Fruit fly (Drosophila melanogaster) whole organism, prepupa: ENCODE data around the gene CG16986.

Experiments
- Blimp-1 ChIP-seq: fragments of 200-800 bp; sonication (Bioruptor generic); optimal IDR thresholded peaks from 3 replicates; lab custom pipeline; 2017; ENCODE audit warnings: missing biosample characterization, missing genetic modification characterization, mild to moderate bottlenecking, moderate library complexity, missing genetic modification reagents
- CG10631 ChIP-seq: fragments of 200-800 bp; sonication (Bioruptor generic); optimal IDR thresholded peaks from 2 replicates; lab custom pipeline; 2016; ENCODE audit warnings: missing biosample characterization, missing genetic modification characterization
- CG10669 ChIP-seq: fragments of 200-800 bp; sonication (Bioruptor generic); optimal IDR thresholded peaks from 3 replicates; lab custom pipeline; 2018; ENCODE audit warnings: missing biosample characterization, mild to moderate bottlenecking, missing genetic modification characterization, moderate library complexity
- CG11294 ChIP-seq: fragments of 200-800 bp; sonication (Bioruptor generic); IDR thresholded peaks from 2 replicates; pipeline ENCODE4 v1.3.6; 2022; ENCODE audit warnings: missing biosample characterization, missing genetic modification characterization
- CG11762 ChIP-seq: fragments of 200-800 bp; sonication (Bioruptor generic); optimal IDR thresholded peaks from 3 replicates; lab custom pipeline; 2016; ENCODE audit warnings: missing biosample characterization, missing genetic modification characterization; ENCODE audit not compliant: insufficient read depth
- CG15336 ChIP-seq: fragments of 200-800 bp; sonication (Bioruptor generic); IDR thresholded peaks from 2 replicates; pipeline ENCODE4 v1.3.6; 2022; ENCODE audit warnings: missing biosample characterization, missing genetic modification characterization
- CG1621 ChIP-seq: fragments of 200-800 bp; sonication (Bioruptor generic); optimal IDR thresholded peaks from 3 replicates; lab custom pipeline; 2018; ENCODE audit warnings: missing biosample characterization, mild to moderate bottlenecking, missing genetic modification characterization
- CG3032 ChIP-seq: fragments of 200-800 bp; optimal IDR thresholded peaks from 2 replicates; lab custom pipeline; 2019; ENCODE audit warnings: missing biosample characterization, mild to moderate bottlenecking, missing genetic modification characterization, moderate library complexity
- CG31627 ChIP-seq: fragments of 200-800 bp; sonication (Bioruptor generic); optimal IDR thresholded peaks from 3 replicates; lab custom pipeline; 2016; ENCODE audit warnings: missing biosample characterization, missing genetic modification characterization
- CG32006 ChIP-seq: fragments of 200-800 bp; sonication (Bioruptor generic); optimal IDR thresholded peaks from 3 replicates; lab custom pipeline; 2017; ENCODE audit warnings: missing biosample characterization, mild to moderate bottlenecking, missing genetic modification characterization
- CG34406 ChIP-seq: fragments of 200-800 bp; sonication (Bioruptor generic); optimal IDR thresholded peaks from 3 replicates; lab custom pipeline; 2016; ENCODE audit warnings: missing biosample characterization, missing genetic modification characterization
- CG3919 ChIP-seq: fragments of 200-800 bp; sonication (Bioruptor generic); optimal IDR thresholded peaks from 3 replicates; lab custom pipeline; 2016; ENCODE audit warnings: missing biosample characterization, missing genetic modification characterization
- CG4318 ChIP-seq: fragments of 200-800 bp; sonication (Bioruptor generic); optimal IDR thresholded peaks from 3 replicates; lab custom pipeline; 2017; ENCODE audit warnings: missing biosample characterization, mild to moderate bottlenecking, missing genetic modification characterization
- CG6276 ChIP-seq: fragments of 200-800 bp; sonication (Bioruptor generic); optimal IDR thresholded peaks from 2 replicates; lab custom pipeline; 2017; ENCODE audit warnings: missing biosample characterization, mild to moderate bottlenecking, missing genetic modification characterization
- CG6808 ChIP-seq: fragments of 200-800 bp; sonication (Bioruptor generic); optimal IDR thresholded peaks from 3 replicates; lab custom pipeline; 2017; ENCODE audit warnings: missing biosample characterization, missing genetic modification characterization, mild to moderate bottlenecking, moderate library complexity, missing genetic modification reagents
- CG6854 ChIP-seq: fragments of 200-800 bp; sonication (Bioruptor generic); optimal IDR thresholded peaks from 2 replicates; lab custom pipeline; 2017; ENCODE audit warnings: missing biosample characterization, mild to moderate bottlenecking, missing genetic modification characterization
- CG7368 ChIP-seq: fragments of 200-800 bp; sonication (Bioruptor generic); optimal IDR thresholded peaks from 3 replicates; lab custom pipeline; 2016; ENCODE audit warnings: missing biosample characterization, missing genetic modification characterization
- CG8119 ChIP-seq: fragments of 200-800 bp; sonication (Bioruptor generic); IDR thresholded peaks from 3 replicates; pipeline ENCODE4 v1.3.6; 2022; ENCODE audit warnings: missing biosample characterization, missing genetic modification characterization
- CG8319 ChIP-seq: fragments of 200-800 bp; sonication (Bioruptor generic); optimal IDR thresholded peaks from 3 replicates; lab custom pipeline; 2016; ENCODE audit warnings: missing biosample characterization, missing genetic modification characterization
- CG8632 ChIP-seq: fragments of 200-800 bp; sonication (Bioruptor generic); optimal IDR thresholded peaks from 3 replicates; lab custom pipeline; 2016; ENCODE audit warnings: missing biosample characterization, missing genetic modification characterization
- CG9139 ChIP-seq: fragments of 200-800 bp; sonication (Bioruptor generic); optimal IDR thresholded peaks from 3 replicates; lab custom pipeline; 2017; ENCODE audit warnings: missing biosample characterization, mild to moderate bottlenecking, missing genetic modification characterization
- Eip75B ChIP-seq: fragments of 200-800 bp; sonication (Bioruptor generic); optimal IDR thresholded peaks from 3 replicates; lab custom pipeline; 2016; ENCODE audit warnings: missing biosample characterization, missing genetic modification characterization
- Eip78C ChIP-seq: fragments of 200-800 bp; sonication (Bioruptor generic); peaks from one replicate; lab custom pipeline; 2016; ENCODE audit warnings: missing biosample characterization, missing genetic modification characterization
- Eip93F ChIP-seq: fragments of 200-800 bp; sonication (Bioruptor generic); optimal IDR thresholded peaks from 2 replicates; lab custom pipeline; 2016; ENCODE audit warnings: missing biosample characterization, mild to moderate bottlenecking, missing genetic modification characterization
- Ets21C ChIP-seq: fragments of 200-800 bp; sonication (Bioruptor generic); optimal IDR thresholded peaks from 3 replicates; lab custom pipeline; 2016; ENCODE audit warnings: missing biosample characterization, missing genetic modification characterization
- Ets96B ChIP-seq: fragments of 200-800 bp; optimal IDR thresholded peaks from 2 replicates; lab custom pipeline; 2019; ENCODE audit warnings: missing biosample characterization, mild to moderate bottlenecking, missing genetic modification characterization, moderate library complexity
- Gug ChIP-seq: fragments of 200-800 bp; sonication (Bioruptor generic); IDR thresholded peaks from 2 replicates; pipeline ENCODE4 v1.3.6; 2022; ENCODE audit warnings: missing biosample characterization, missing genetic modification characterization
- Hr39 ChIP-seq: fragments of 200-800 bp; sonication (Bioruptor generic); optimal IDR thresholded peaks from 2 replicates; lab custom pipeline; 2016; ENCODE audit warnings: missing biosample characterization, missing genetic modification characterization
- Hr4 ChIP-seq: fragments of 200-800 bp; sonication (Bioruptor generic); optimal IDR thresholded peaks from 3 replicates; lab custom pipeline; 2016; ENCODE audit warnings: missing biosample characterization, missing genetic modification characterization
- Lpt ChIP-seq: fragments of 200-800 bp; sonication (Bioruptor generic); optimal IDR thresholded peaks from 3 replicates; lab custom pipeline; 2016; ENCODE audit warnings: missing biosample characterization, missing genetic modification characterization
- Met ChIP-seq: fragments of 200-800 bp; sonication (Bioruptor generic); optimal IDR thresholded peaks from 3 replicates; lab custom pipeline; 2016; ENCODE audit warnings: missing biosample characterization, missing genetic modification characterization
- OdsH ChIP-seq: fragments of 200-800 bp; sonication (Bioruptor generic); optimal IDR thresholded peaks from 3 replicates; lab custom pipeline; 2016; ENCODE audit warnings: missing biosample characterization, missing genetic modification characterization
- Smox ChIP-seq: fragments of 200-800 bp; sonication (Bioruptor generic); optimal IDR thresholded peaks from 3 replicates; lab custom pipeline; 2016; ENCODE audit warnings: missing biosample characterization, missing genetic modification characterization
- Sox102F ChIP-seq: fragments of 200-800 bp; sonication (Bioruptor generic); optimal IDR thresholded peaks from 2 replicates; lab custom pipeline; 2016; ENCODE audit warnings: missing biosample characterization, mild to moderate bottlenecking, missing genetic modification characterization
- Sox14 ChIP-seq: fragments of 200-800 bp; sonication (Bioruptor generic); optimal IDR thresholded peaks from 3 replicates; lab custom pipeline; 2016; ENCODE audit warnings: missing biosample characterization, missing genetic modification characterization
- Sox15 ChIP-seq: fragments of 200-800 bp; sonication (Bioruptor generic); optimal IDR thresholded peaks from 3 replicates; lab custom pipeline; 2016; ENCODE audit warnings: missing biosample characterization, missing genetic modification characterization
- achi ChIP-seq: fragments of 200-800 bp; sonication (Bioruptor generic); optimal IDR thresholded peaks from 3 replicates; lab custom pipeline; 2016; ENCODE audit warnings: missing biosample characterization, missing genetic modification characterization
- acj6 ChIP-seq: fragments of 200-800 bp; sonication (Bioruptor generic); optimal IDR thresholded peaks from 3 replicates; lab custom pipeline; 2016; ENCODE audit warnings: missing biosample characterization, missing genetic modification characterization
- cyc ChIP-seq: fragments of 200-800 bp; sonication (Bioruptor generic); optimal IDR thresholded peaks from 3 replicates; lab custom pipeline; 2016; ENCODE audit warnings: missing biosample characterization, missing genetic modification characterization
- dac ChIP-seq: fragments of 200-800 bp; sonication (Bioruptor generic); optimal IDR thresholded peaks from 2 replicates; lab custom pipeline; 2017; ENCODE audit warnings: missing biosample characterization, mild to moderate bottlenecking, missing genetic modification characterization
- dsx ChIP-seq: fragments of 200-800 bp; optimal IDR thresholded peaks from 3 replicates; lab custom pipeline; 2019; ENCODE audit warnings: missing biosample characterization, mild to moderate bottlenecking, missing genetic modification characterization, moderate library complexity; ENCODE audit not compliant: poor library complexity, severe bottlenecking
- eg ChIP-seq: fragments of 200-800 bp; sonication (Bioruptor generic); IDR thresholded peaks from 3 replicates; pipeline ENCODE4 v1.3.6; 2022; ENCODE audit warnings: missing biosample characterization, missing genetic modification characterization
- fd85E ChIP-seq: fragments of 200-800 bp; sonication (Bioruptor generic); optimal IDR thresholded peaks from 3 replicates; lab custom pipeline; 2016; ENCODE audit warnings: missing biosample characterization, missing genetic modification characterization
- fkh ChIP-seq: fragments of 200-800 bp; sonication (Bioruptor generic); optimal IDR thresholded peaks from 3 replicates; lab custom pipeline; 2017; ENCODE audit warnings: missing biosample characterization, mild to moderate bottlenecking, missing genetic modification characterization, moderate library complexity
- lz ChIP-seq: fragments of 200-800 bp; sonication (Bioruptor generic); optimal IDR thresholded peaks from 3 replicates; lab custom pipeline; 2016; ENCODE audit warnings: missing biosample characterization, missing genetic modification characterization
- net ChIP-seq: fragments of 200-800 bp; sonication (Bioruptor generic); optimal IDR thresholded peaks from 3 replicates; lab custom pipeline; 2016; ENCODE audit warnings: missing biosample characterization, missing genetic modification characterization
- salr ChIP-seq, 2 experiments: fragments of 200-800 bp; sonication (Bioruptor generic); optimal IDR thresholded peaks; 3 replicates each; lab custom pipeline; 2016 to 2018; ENCODE audit warnings: missing biosample characterization in 2 of 2, missing genetic modification characterization in 2 of 2, mild to moderate bottlenecking in 1 of 2
- spab ChIP-seq: fragments of 200-800 bp; sonication (Bioruptor generic); optimal IDR thresholded peaks from 2 replicates; lab custom pipeline; 2017; ENCODE audit warnings: missing biosample characterization, mild to moderate bottlenecking, missing genetic modification characterization, missing genetic modification reagents
- ss ChIP-seq, 2 experiments: fragments of 200-800 bp; sonication (Bioruptor generic); optimal IDR thresholded peaks; 2 replicates in 1 of 2; 3 replicates in 1 of 2; lab custom pipeline; 2017 to 2018; ENCODE audit warnings: mild to moderate bottlenecking in 2 of 2, missing biosample characterization in 2 of 2, missing genetic modification characterization in 2 of 2, moderate library complexity in 1 of 2
- svp ChIP-seq: fragments of 200-800 bp; sonication (Bioruptor generic); peaks from one replicate; lab custom pipeline; 2016; ENCODE audit warnings: missing biosample characterization, missing genetic modification characterization
- topi ChIP-seq: fragments of 200-800 bp; sonication (Bioruptor generic); optimal IDR thresholded peaks from 3 replicates; lab custom pipeline; 2016; ENCODE audit warnings: missing biosample characterization, missing genetic modification characterization
- vri ChIP-seq: fragments of 200-800 bp; sonication (Bioruptor generic); optimal IDR thresholded peaks from 3 replicates; lab custom pipeline; 2016; ENCODE audit warnings: missing biosample characterization, mild to moderate bottlenecking, missing genetic modification characterization

CG16986 gene

dm6 chr3L:2570269-2570723 lies 29.8 kb upstream of the CG16986 start:
- peak; percentile 88 for TF ChIP-seq Met (GFP tag; lab: Kevin White, UChicago)
- TF ChIP-seq vri (GFP tag; lab: Kevin White, UChicago), result peak; percentile 75
- TF ChIP-seq Gug, result peak; percentile 50; the same call in 1 of the 2 replicates
- TF ChIP-seq CG8632 (GFP tag; lab: Kevin White, UChicago), result peak; percentile 79
- TF ChIP-seq Smox (GFP tag; lab: Kevin White, UChicago), result peak; percentile 86
- peak; percentile 71 for TF ChIP-seq fkh (GFP tag; lab: Kevin White, UChicago)
- peak; percentile 72 for TF ChIP-seq CG10669 (GFP tag; lab: Kevin White, UChicago)
- peak; percentile 73 for TF ChIP-seq CG11294 (GFP tag; lab: Robert Waterston, UW)
- TF ChIP-seq CG7368 (GFP tag; lab: Kevin White, UChicago), result peak; percentile 70
- TF ChIP-seq Eip78C (GFP tag; lab: Kevin White, UChicago), result peak; percentile 94
- peak; percentile 82 for TF ChIP-seq net
- peak; percentile 42 for TF ChIP-seq spab (GFP tag; lab: Kevin White, UChicago)
- peak; percentile 49 to 55 for TF ChIP-seq salr (GFP tag; optimal IDR thresholded peaks at IDR 0.05; lab: Kevin White, UChicago)
- peak; percentile 8 for TF ChIP-seq CG4318 (GFP tag; lab: Kevin White, UChicago)
- peak; percentile 75 for TF ChIP-seq Ets96B
- peak; percentile 86 for TF ChIP-seq achi (GFP tag; lab: Kevin White, UChicago)
- TF ChIP-seq Ets21C, result peak; percentile 79
- TF ChIP-seq Sox14 (GFP tag; lab: Kevin White, UChicago), result peak; percentile 83
- TF ChIP-seq CG6808 (GFP tag; lab: Kevin White, UChicago), result peak; percentile 60
- peak; percentile 86 for TF ChIP-seq Eip75B (GFP tag; lab: Kevin White, UChicago)
- TF ChIP-seq Eip93F (GFP tag; lab: Kevin White, UChicago), result peak; percentile 72
- TF ChIP-seq CG8119 (GFP tag; lab: Robert Waterston, UW), result peak; percentile 88
- TF ChIP-seq cyc (GFP tag; lab: Kevin White, UChicago), result peak; percentile 70
- peak; percentile 79 for TF ChIP-seq CG3919
- peak; percentile 87 for TF ChIP-seq eg (GFP tag; lab: Robert Waterston, UW)
- peak; percentile 65 for TF ChIP-seq Sox15 (GFP tag; lab: Kevin White, UChicago)
- peak; percentile 70 for TF ChIP-seq CG32006 (GFP tag; lab: Kevin White, UChicago)
- peak; percentile 7 for TF ChIP-seq dac (GFP tag; lab: Kevin White, UChicago)
- peak in 1 of 2 experiments; percentile 50 for TF ChIP-seq ss (GFP tag; optimal IDR thresholded peaks at IDR 0.05; lab: Kevin White, UChicago)
- TF ChIP-seq CG8319 (GFP tag; lab: Kevin White, UChicago), result peak; percentile 69
- peak; percentile 87 for TF ChIP-seq svp (GFP tag; lab: Kevin White, UChicago)
- peak; percentile 81 for TF ChIP-seq topi (GFP tag; lab: Kevin White, UChicago)
- TF ChIP-seq lz, result peak; percentile 87
- peak; percentile 6 for TF ChIP-seq fd85E
- TF ChIP-seq CG34406 (GFP tag; lab: Kevin White, UChicago), result peak; percentile 87
- peak; percentile 81 for TF ChIP-seq CG31627 (GFP tag; lab: Kevin White, UChicago)
- peak; percentile 81 for TF ChIP-seq Hr39
- TF ChIP-seq acj6 (GFP tag; lab: Kevin White, UChicago), result peak; percentile 81
- peak; percentile 45 for TF ChIP-seq CG3032
- peak; percentile 90 for TF ChIP-seq CG15336
- TF ChIP-seq CG9139, result peak; percentile 47
- peak; percentile 59 for TF ChIP-seq CG1621 (tag; lab: Kevin White, UChicago)
- peak; percentile 60 for TF ChIP-seq dsx (GFP tag; lab: Kevin White, UChicago)
- no peak for TF ChIP-seq Blimp-1
- TF ChIP-seq CG6276 (GFP tag; lab: Kevin White, UChicago), result peak; percentile 81
- peak; percentile 58 for TF ChIP-seq Lpt
- no peak for TF ChIP-seq CG6854
- peak; percentile 83 for TF ChIP-seq CG11762
- TF ChIP-seq Hr4 (GFP tag; lab: Kevin White, UChicago), result peak; percentile 81
- peak; percentile 90 for TF ChIP-seq Sox102F
- peak; percentile 79 for TF ChIP-seq OdsH
- peak; percentile 72 for TF ChIP-seq CG10631 (GFP tag; lab: Kevin White, UChicago)
